Fruit fly (Drosophila melanogaster) whole organism, pupa: Measurements from ENCODE around the gene MED17.

ENCODE experiments used
- CG10348 ChIP-seq: fragments of 200-800 bp; sonication (Bioruptor generic); IDR thresholded peaks from 2 replicates; pipeline ENCODE4 v1.3.6; 2022; ENCODE audit warnings: missing biosample characterization, missing genetic modification characterization
- CG12605 ChIP-seq: fragments of 200-800 bp; sonication (Bioruptor generic); IDR thresholded peaks from 2 replicates; pipeline ENCODE4 v1.3.6; 2022; ENCODE audit warnings: missing biosample characterization, missing genetic modification characterization
- CG13204 ChIP-seq: fragments of 200-800 bp; sonication (Bioruptor generic); optimal IDR thresholded peaks from 2 replicates; lab custom pipeline; 2018; ENCODE audit warnings: missing biosample characterization, mild to moderate bottlenecking, missing genetic modification characterization, moderate library complexity
- CG14655 ChIP-seq: fragments of 200-800 bp; sonication (Bioruptor generic); optimal IDR thresholded peaks from 3 replicates; lab custom pipeline; 2017; ENCODE audit warnings: mild to moderate bottlenecking, missing biosample characterization, missing genetic modification reagents, missing genetic modification characterization
- CG15710 ChIP-seq: fragments of 200-800 bp; sonication (Bioruptor generic); optimal IDR thresholded peaks from 2 replicates; lab custom pipeline; 2018; ENCODE audit warnings: missing biosample characterization, mild to moderate bottlenecking, missing genetic modification characterization, moderate library complexity
- CG17806 ChIP-seq: fragments of 200-800 bp; sonication (Bioruptor generic); optimal IDR thresholded peaks from 2 replicates; lab custom pipeline; 2018; ENCODE audit warnings: missing biosample characterization, mild to moderate bottlenecking, missing genetic modification characterization, moderate library complexity
- CG32121 ChIP-seq: fragments of 200-800 bp; sonication (Bioruptor generic); IDR thresholded peaks from 2 replicates; pipeline ENCODE4 v1.3.6; 2022; ENCODE audit warnings: missing biosample characterization, missing genetic modification characterization
- CG34367 ChIP-seq: fragments of 200-800 bp; sonication (Bioruptor generic); optimal IDR thresholded peaks from 2 replicates; lab custom pipeline; 2018; ENCODE audit warnings: missing biosample characterization, mild to moderate bottlenecking, missing genetic modification characterization
- CG4496 ChIP-seq: fragments of 200-800 bp; sonication (Bioruptor generic); IDR thresholded peaks from 3 replicates; pipeline ENCODE4 v1.3.6; 2022; ENCODE audit warnings: missing biosample characterization, missing genetic modification characterization
- CG8159 ChIP-seq: fragments of 200-800 bp; sonication (Bioruptor generic); optimal IDR thresholded peaks from 3 replicates; lab custom pipeline; 2018; ENCODE audit warnings: missing biosample characterization, mild to moderate bottlenecking, missing genetic modification characterization, moderate library complexity
- CG8301 ChIP-seq: fragments of 200-800 bp; sonication (Bioruptor generic); optimal IDR thresholded peaks from 2 replicates; lab custom pipeline; 2018; ENCODE audit warnings: missing biosample characterization, mild to moderate bottlenecking, missing genetic modification characterization
- CG9948 ChIP-seq: fragments of 200-800 bp; sonication (Bioruptor generic); optimal IDR thresholded peaks from 2 replicates; lab custom pipeline; 2018; ENCODE audit warnings: missing biosample characterization, mild to moderate bottlenecking, missing genetic modification characterization, moderate library complexity
- D1 ChIP-seq: fragments of 200-800 bp; sonication (Bioruptor generic); optimal IDR thresholded peaks from 2 replicates; lab custom pipeline; 2018; ENCODE audit warnings: missing biosample characterization, mild to moderate bottlenecking, missing genetic modification characterization, moderate library complexity
- EcR ChIP-seq: fragments of 200-800 bp; sonication (Bioruptor generic); optimal IDR thresholded peaks from 3 replicates; lab custom pipeline; 2019; ENCODE audit warnings: missing biosample characterization, missing genetic modification characterization, mild to moderate bottlenecking, moderate library complexity, missing genetic modification reagents
- Ets98B ChIP-seq: fragments of 200-800 bp; sonication (Bioruptor generic); IDR thresholded peaks from 2 replicates; pipeline ENCODE4 v1.3.6; 2022; ENCODE audit warnings: missing biosample characterization, missing genetic modification characterization
- Pif1A ChIP-seq: fragments of 200-800 bp; sonication (Bioruptor generic); optimal IDR thresholded peaks from 3 replicates; lab custom pipeline; 2016; ENCODE audit warnings: missing biosample characterization, missing genetic modification characterization
- Pif1B ChIP-seq: fragments of 200-800 bp; sonication (Bioruptor generic); optimal IDR thresholded peaks from 3 replicates; lab custom pipeline; 2016; ENCODE audit warnings: missing biosample characterization, missing genetic modification characterization
- Snoo ChIP-seq: fragments of 200-800 bp; sonication (Bioruptor generic); optimal IDR thresholded peaks from 3 replicates; lab custom pipeline; 2017; ENCODE audit warnings: missing biosample characterization, mild to moderate bottlenecking, missing genetic modification characterization, inconsistent platforms
- fd96Ca ChIP-seq: fragments of 200-800 bp; sonication (Bioruptor generic); IDR thresholded peaks from 3 replicates; pipeline ENCODE4 v1.3.6; 2022; ENCODE audit warnings: missing biosample characterization, missing genetic modification characterization
- gl ChIP-seq: fragments of 200-800 bp; sonication (Bioruptor generic); optimal IDR thresholded peaks from 2 replicates; lab custom pipeline; 2018; ENCODE audit warnings: missing biosample characterization, mild to moderate bottlenecking, missing genetic modification characterization
- rn ChIP-seq: fragments of 200-800 bp; sonication (Bioruptor generic); IDR thresholded peaks from 2 replicates; pipeline ENCODE4 v1.3.6; 2022; ENCODE audit warnings: missing biosample characterization, missing genetic modification characterization

The MED17 gene

dm6 chr3R:18195295-18195694, 6.4 kb downstream of the MED17 start:
- no peak for TF ChIP-seq EcR (GFP tag; lab: Kevin White, UChicago)
- TF ChIP-seq Pif1B (GFP tag; lab: Kevin White, UChicago): no peak
- TF ChIP-seq CG32121 (GFP tag; lab: Robert Waterston, UW): no peak
- no peak for TF ChIP-seq CG12605
- no peak for TF ChIP-seq CG9948 (tag; lab: Kevin White, UChicago)
- TF ChIP-seq gl: no peak

- TF ChIP-seq Snoo (tag; lab: Kevin White, UChicago) (no peak), D1 (tag; lab: Kevin White, UChicago) (no peak), fd96Ca (GFP tag; lab: Robert Waterston, UW) (no peak), gl (no peak), CG13204 (GFP tag; lab: Kevin White, UChicago) (no peak), Pif1A (no peak), CG9948 (tag; lab: Kevin White, UChicago) (no peak), CG17806 (tag; lab: Kevin White, UChicago) (no peak), CG32121 (GFP tag; lab: Robert Waterston, UW) (no peak), CG15710 (tag; lab: Kevin White, UChicago) (no peak), CG14655 (GFP tag; lab: Kevin White, UChicago) (no peak), CG12605 (no peak), CG8301 (tag; lab: Kevin White, UChicago) (no peak), CG8159 (tag; lab: Kevin White, UChicago) (no peak), CG4496 (GFP tag; lab: Robert Waterston, UW) (no peak), rn (no peak), Pif1B (GFP tag; lab: Kevin White, UChicago) (no peak), CG34367 (tag; lab: Kevin White, UChicago) (no peak), EcR (GFP tag; lab: Kevin White, UChicago) (no peak)
Observed at dm6 chr3R:18196622-18196990, 7.7 kb downstream of the MED17 start.

- peak; percentile 82 for TF ChIP-seq CG34367 (tag; lab: Kevin White, UChicago)
- TF ChIP-seq Ets98B (GFP tag; lab: Robert Waterston, UW): no peak
- TF ChIP-seq EcR (GFP tag; lab: Kevin White, UChicago): peak; percentile 72
- no peak for TF ChIP-seq CG12605
- TF ChIP-seq rn: no peak
- TF ChIP-seq gl: peak; percentile 97
- TF ChIP-seq CG15710 (tag; lab: Kevin White, UChicago): peak; percentile 72
- peak; percentile 41 for TF ChIP-seq Snoo (tag; lab: Kevin White, UChicago)
- TF ChIP-seq fd96Ca (GFP tag; lab: Robert Waterston, UW): no peak
- peak; percentile 60 for TF ChIP-seq CG8159 (tag; lab: Kevin White, UChicago)
- peak; percentile 86 for TF ChIP-seq Pif1B (GFP tag; lab: Kevin White, UChicago)
- no peak for TF ChIP-seq CG32121 (GFP tag; lab: Robert Waterston, UW)
- TF ChIP-seq CG8301 (tag; lab: Kevin White, UChicago): peak; percentile 71
- TF ChIP-seq CG10348 (GFP tag; lab: Robert Waterston, UW): no peak
- TF ChIP-seq CG4496 (GFP tag; lab: Robert Waterston, UW): no peak
- peak; percentile 42 for TF ChIP-seq CG9948 (tag; lab: Kevin White, UChicago)
- TF ChIP-seq CG17806 (tag; lab: Kevin White, UChicago): peak; percentile 70
- peak; percentile 68 for TF ChIP-seq D1 (tag; lab: Kevin White, UChicago)
- TF ChIP-seq Pif1A: peak; percentile 90
- TF ChIP-seq CG14655 (GFP tag; lab: Kevin White, UChicago): peak; percentile 73
- TF ChIP-seq CG13204 (GFP tag; lab: Kevin White, UChicago): peak; percentile 95
Observed at dm6 chr3R:18196991-18197801, 8.3 kb downstream of the MED17 start.

- TF ChIP-seq D1 (tag; lab: Kevin White, UChicago) (no peak), CG17806 (tag; lab: Kevin White, UChicago) (no peak), EcR (GFP tag; lab: Kevin White, UChicago) (no peak), CG13204 (GFP tag; lab: Kevin White, UChicago) (no peak), Snoo (tag; lab: Kevin White, UChicago) (no peak), CG10348 (GFP tag; lab: Robert Waterston, UW) (no peak), CG15710 (tag; lab: Kevin White, UChicago) (no peak), CG9948 (tag; lab: Kevin White, UChicago) (no peak)
Observed at dm6 chr3R:18197802-18198148, 8.9 kb downstream of the MED17 start.

- TF ChIP-seq Pif1B (GFP tag; lab: Kevin White, UChicago) (peak; percentile 47), CG14655 (GFP tag; lab: Kevin White, UChicago) (no peak), CG9948 (tag; lab: Kevin White, UChicago) (no peak), CG15710 (tag; lab: Kevin White, UChicago) (no peak), Snoo (tag; lab: Kevin White, UChicago) (peak; percentile 35), CG12605 (no peak), gl (peak; percentile 54), CG8301 (tag; lab: Kevin White, UChicago) (peak; percentile 9), EcR (GFP tag; lab: Kevin White, UChicago) (no peak), CG13204 (GFP tag; lab: Kevin White, UChicago) (peak; percentile 23), D1 (tag; lab: Kevin White, UChicago) (no peak), CG34367 (tag; lab: Kevin White, UChicago) (no peak), CG4496 (GFP tag; lab: Robert Waterston, UW) (no peak), Pif1A (peak; percentile 31), CG8159 (tag; lab: Kevin White, UChicago) (no peak), CG10348 (GFP tag; lab: Robert Waterston, UW) (no peak), CG17806 (tag; lab: Kevin White, UChicago) (no peak), fd96Ca (GFP tag; lab: Robert Waterston, UW) (no peak), CG32121 (GFP tag; lab: Robert Waterston, UW) (no peak), rn (no peak), Ets98B (GFP tag; lab: Robert Waterston, UW) (no peak)
Observed at dm6 chr3R:18198518-18199118, 9.7 kb downstream of the MED17 start.
